Worm (Caenorhabditis elegans) whole organism, L1 larva: Measurements from ENCODE around the gene smf-1.
A peak's percentile ranks its signal among the peaks of the same experiment; 100 is the strongest.

Source experiments
- C16A3.4 ChIP-seq: fragments of 150-350 bp; optimal IDR thresholded peaks from 2 replicates; lab custom pipeline; 2014; ENCODE audit warnings: missing biosample characterization, missing genetic modification characterization
- ama-1 ChIP-seq: fragments of 150-350 bp; optimal IDR thresholded peaks from 2 replicates; lab custom pipeline; 2014
- blmp-1 ChIP-seq: fragments of 150-350 bp; optimal IDR thresholded peaks from 2 replicates; lab custom pipeline; 2014; ENCODE audit warnings: missing biosample characterization, missing genetic modification characterization
- ceh-90 ChIP-seq: sonication (generic microtip); optimal IDR thresholded peaks from 2 replicates; lab custom pipeline; 2016; ENCODE audit warnings: missing genetic modification characterization, missing compliant biosample characterization
- dpl-1 ChIP-seq, 3 experiments: fragments of 150-350 bp in 2 of 3; sonication (generic microtip) in 1 of 3; optimal IDR thresholded peaks; 2 replicates each; lab custom pipeline; 2014 to 2017; ENCODE audit warnings: missing biosample characterization in 3 of 3, missing genetic modification characterization in 3 of 3, missing genetic modification reagents in 3 of 3
- dsc-1 ChIP-seq: sonication (generic microtip); optimal IDR thresholded peaks from 2 replicates; lab custom pipeline; 2016; ENCODE audit warnings: mild to moderate bottlenecking, missing genetic modification characterization, missing compliant biosample characterization
- efl-1 ChIP-seq, 4 experiments: fragments of 150-350 bp; optimal IDR thresholded peaks in 3 of 4; peaks in 1 of 4; 1 replicate in 1 of 4; 2 replicates in 3 of 4; lab custom pipeline; 2014; ENCODE audit warnings: missing biosample characterization in 2 of 4, missing genetic modification characterization in 2 of 4, missing genetic modification reagents in 2 of 4
- egl-27 ChIP-seq, 2 experiments: fragments of 150-350 bp in 1 of 2; sonication (generic microtip); optimal IDR thresholded peaks; 3 replicates each; lab custom pipeline; 2017 to 2018; ENCODE audit warnings: missing biosample characterization in 2 of 2, missing genetic modification characterization in 2 of 2, missing genetic modification reagents in 2 of 2
- elt-2 ChIP-seq: sonication (generic microtip); optimal IDR thresholded peaks from 2 replicates; lab custom pipeline; 2016; ENCODE audit warnings: missing genetic modification characterization, mild to moderate bottlenecking, inconsistent platforms, missing compliant biosample characterization, missing genetic modification reagents
- elt-3 ChIP-seq, 6 experiments: fragments of 150-350 bp in 1 of 6; sonication (generic microtip); optimal IDR thresholded peaks; 2 replicates each; lab custom pipeline; 2017 to 2018; ENCODE audit warnings: missing biosample characterization in 6 of 6, missing genetic modification characterization in 6 of 6, inconsistent platforms in 1 of 6
- fkh-8 ChIP-seq: sonication (generic microtip); optimal IDR thresholded peaks from 2 replicates; lab custom pipeline; 2016; ENCODE audit warnings: mild to moderate bottlenecking, missing genetic modification characterization, missing compliant biosample characterization
- hlh-17 ChIP-seq: fragments of 200-800 bp; sonication (Bioruptor generic); optimal IDR thresholded peaks from 2 replicates; lab custom pipeline; 2018; ENCODE audit warnings: missing genetic modification characterization, mild to moderate bottlenecking, missing compliant biosample characterization, moderate library complexity, borderline replicate concordance
- jun-1 ChIP-seq: fragments of 150-350 bp; optimal IDR thresholded peaks from 2 replicates; lab custom pipeline; 2014; ENCODE audit warnings: missing biosample characterization, missing genetic modification reagents, missing genetic modification characterization
- lin-14 ChIP-seq: fragments of 200-800 bp; sonication (Bioruptor generic); optimal IDR thresholded peaks from 2 replicates; lab custom pipeline; 2018; ENCODE audit warnings: mild to moderate bottlenecking, missing genetic modification characterization, moderate library complexity, missing compliant biosample characterization
- lin-35 ChIP-seq, 2 experiments: fragments of 150-350 bp; optimal IDR thresholded peaks; 2 replicates each; lab custom pipeline; 2014; ENCODE audit warnings: missing biosample characterization in 2 of 2, missing genetic modification characterization in 2 of 2, missing genetic modification reagents in 2 of 2
- mdl-1 ChIP-seq, 2 experiments: fragments of 150-350 bp; optimal IDR thresholded peaks; 2 replicates each; lab custom pipeline; 2014 to 2017; ENCODE audit warnings: missing biosample characterization in 2 of 2, missing genetic modification characterization in 2 of 2, inconsistent platforms in 1 of 2
- mef-2 ChIP-seq: fragments of 150-350 bp; optimal IDR thresholded peaks from 2 replicates; lab custom pipeline; 2014; ENCODE audit warnings: missing biosample characterization, missing genetic modification characterization
- mep-1 ChIP-seq: fragments of 150-350 bp; optimal IDR thresholded peaks from 2 replicates; lab custom pipeline; 2014; ENCODE audit warnings: missing biosample characterization, missing genetic modification characterization
- nhr-11 ChIP-seq: fragments of 150-350 bp; optimal IDR thresholded peaks from 2 replicates; lab custom pipeline; 2014; ENCODE audit warnings: missing biosample characterization, missing genetic modification characterization
- nhr-20 ChIP-seq: sonication (generic microtip); optimal IDR thresholded peaks from 2 replicates; lab custom pipeline; 2016; ENCODE audit warnings: mild to moderate bottlenecking, missing genetic modification characterization, missing compliant biosample characterization
- nhr-71 ChIP-seq: sonication (generic microtip); optimal IDR thresholded peaks from 2 replicates; lab custom pipeline; 2016; ENCODE audit warnings: mild to moderate bottlenecking, missing genetic modification characterization, moderate library complexity, missing compliant biosample characterization
- nhr-85 ChIP-seq: sonication (generic microtip); peaks from one replicate; lab custom pipeline; 2016; ENCODE audit warnings: missing genetic modification characterization, inconsistent platforms, missing compliant biosample characterization
- pax-3 ChIP-seq: fragments of 200-800 bp; sonication (Bioruptor generic); optimal IDR thresholded peaks from 2 replicates; lab custom pipeline; 2018; ENCODE audit warnings: mild to moderate bottlenecking, missing genetic modification characterization, moderate library complexity, missing compliant biosample characterization
- rnt-1 ChIP-seq: sonication (generic microtip); optimal IDR thresholded peaks from 2 replicates; lab custom pipeline; 2016; ENCODE audit warnings: mild to moderate bottlenecking, missing genetic modification characterization, moderate library complexity, missing compliant biosample characterization
- sup-37 ChIP-seq: fragments of 200-800 bp; sonication (Bioruptor generic); optimal IDR thresholded peaks from 2 replicates; lab custom pipeline; 2018; ENCODE audit warnings: mild to moderate bottlenecking, missing genetic modification characterization, missing compliant biosample characterization
- swsn-7 ChIP-seq: sonication (generic microtip); optimal IDR thresholded peaks from 2 replicates; lab custom pipeline; 2016; ENCODE audit warnings: missing genetic modification characterization, missing compliant biosample characterization
- unc-130 ChIP-seq: fragments of 150-350 bp; optimal IDR thresholded peaks from 2 replicates; lab custom pipeline; 2017; ENCODE audit warnings: missing biosample characterization, missing genetic modification characterization, inconsistent platforms
- unc-30 ChIP-seq: sonication (generic microtip); optimal IDR thresholded peaks from 2 replicates; lab custom pipeline; 2017; ENCODE audit warnings: missing biosample characterization, missing genetic modification characterization
- unc-62 ChIP-seq: fragments of 150-350 bp; optimal IDR thresholded peaks from 2 replicates; lab custom pipeline; 2014; ENCODE audit warnings: missing biosample characterization, missing genetic modification reagents, missing genetic modification characterization

Gene smf-1

DNA sequence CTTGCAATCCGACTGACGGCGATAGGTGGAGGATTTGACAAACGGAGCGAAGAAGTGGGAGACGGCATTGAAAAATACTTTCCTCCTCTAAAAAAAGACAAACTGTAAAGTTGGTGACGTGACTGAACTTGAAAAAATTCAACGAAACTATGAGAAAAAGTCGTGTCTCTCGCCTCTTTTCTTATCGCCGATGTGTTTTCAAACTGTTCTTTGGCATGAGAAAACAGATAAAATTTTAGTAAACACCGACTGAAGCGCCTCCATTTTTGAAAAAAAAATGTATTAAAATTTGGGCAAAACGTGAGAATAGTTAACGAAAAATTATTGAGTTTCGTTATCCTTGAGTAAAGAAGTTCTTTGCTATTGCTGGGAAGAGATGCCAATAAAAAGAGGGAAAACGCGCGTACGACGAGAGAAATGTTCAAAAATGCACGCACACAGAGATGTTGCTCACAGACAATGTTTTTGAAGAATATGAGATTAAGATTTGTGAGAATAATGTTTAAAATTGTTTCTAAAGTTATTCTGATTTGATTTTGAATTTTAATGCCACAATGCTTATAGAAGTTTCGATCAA is 6.0 kb upstream of the smf-1 start:
- peak; percentile 54 for TF ChIP-seq nhr-85 (tag; lab: Kevin White, UChicago)
- no peak for TF ChIP-seq unc-30 (tag; lab: Kevin White, UChicago)
- no peak for TF ChIP-seq egl-27 (tag; optimal IDR thresholded peaks at IDR 0.05; lab: Kevin White, UChicago)
- no peak for TF ChIP-seq rnt-1 (tag; lab: Kevin White, UChicago)
- no peak for TF ChIP-seq nhr-11
- peak; percentile 0 for TF ChIP-seq blmp-1 (tag; lab: Kevin White, UChicago)
- peak; percentile 6 for TF ChIP-seq mep-1 (tag; lab: Kevin White, UChicago)
- TF ChIP-seq elt-3 (tag; optimal IDR thresholded peaks at IDR 0.05; lab: Kevin White, UChicago) = peak in 2 of 6 experiments; percentile 12 to 38
- peak in 1 of 2 experiments; percentile 30 for TF ChIP-seq lin-35 (GFP tag; optimal IDR thresholded peaks at IDR 0.05; lab: Kevin White, UChicago)
- peak; percentile 51 for TF ChIP-seq lin-14 (GFP tag; lab: Kevin White, UChicago)
- TF ChIP-seq elt-2 = peak; percentile 28
- peak; percentile 3 for TF ChIP-seq nhr-71 (tag; lab: Kevin White, UChicago)
- TF ChIP-seq, all 84 proteins: peak for 8

DNA sequence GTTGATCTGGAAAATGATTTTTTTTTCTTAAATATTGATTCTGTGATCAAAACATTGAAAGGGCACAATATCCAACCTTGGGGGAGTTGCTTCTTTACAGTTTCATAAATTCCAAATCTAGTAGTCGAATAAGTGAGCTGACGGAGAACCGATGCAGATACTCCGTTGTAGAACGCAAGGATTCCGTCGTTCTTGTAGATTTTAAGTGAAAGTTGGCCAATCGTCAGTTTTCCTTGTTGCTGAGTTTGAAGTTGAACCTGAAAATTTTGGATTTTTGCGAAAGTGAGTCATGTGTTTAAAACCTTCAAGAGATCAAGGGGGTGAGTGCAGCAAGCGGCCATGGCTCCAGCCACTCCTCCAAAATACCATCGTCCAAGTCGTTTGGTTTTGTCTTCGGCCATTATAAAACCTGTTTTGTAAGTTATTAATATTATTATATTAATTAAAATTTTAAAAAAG is 2.4 kb upstream of the smf-1 start, which contains the start of gene slc-25A10:
TSS of gene slc-25A10 (minus strand) at position 409 of the 459 bp plus-strand sequence.
- TF ChIP-seq elt-3 (tag; optimal IDR thresholded peaks at IDR 0.05; lab: Kevin White, UChicago) = no peak
- TF ChIP-seq mdl-1 (tag; optimal IDR thresholded peaks at IDR 0.05; lab: Kevin White, UChicago) = peak in 1 of 2 experiments; percentile 31
- TF ChIP-seq ama-1 (lab: Kevin White, UChicago) = peak; percentile 42

DNA sequence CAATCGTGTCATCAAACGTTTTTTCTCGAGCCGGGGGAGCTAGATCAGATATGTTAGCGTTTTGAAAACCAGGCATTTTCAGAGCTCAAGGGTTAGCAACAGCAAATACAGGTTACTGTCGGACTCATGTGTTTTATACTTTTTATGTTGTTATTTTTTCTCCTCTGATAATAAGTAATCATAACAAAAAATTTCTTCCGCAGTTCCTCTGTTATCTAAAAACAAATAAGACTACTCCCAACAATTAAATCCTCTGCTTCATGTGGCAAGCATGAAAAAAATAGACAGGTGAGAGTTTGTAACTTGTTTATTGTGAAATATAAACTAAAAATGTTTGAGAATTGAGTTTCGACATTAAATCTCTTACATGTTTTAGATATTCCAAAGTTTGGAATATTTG is 4.3 kb downstream of the smf-1 start, which contains the start of gene smf-2:
TSS of gene smf-2 (minus strand) at position 101 of the 400 bp plus-strand sequence.
- TF ChIP-seq dpl-1 (GFP tag; optimal IDR thresholded peaks at IDR 0.05; lab: Kevin White, UChicago) = no peak
- no peak for TF ChIP-seq unc-130 (tag; lab: Kevin White, UChicago)
- no peak for TF ChIP-seq lin-35 (GFP tag; optimal IDR thresholded peaks at IDR 0.05; lab: Kevin White, UChicago)
- TF ChIP-seq C16A3.4 (tag; lab: Kevin White, UChicago) = no peak
- TF ChIP-seq unc-62 (GFP tag; lab: Kevin White, UChicago) = no peak
- no peak for TF ChIP-seq nhr-20 (tag; lab: Kevin White, UChicago)
- TF ChIP-seq jun-1 (tag; lab: Kevin White, UChicago) = no peak
- TF ChIP-seq ama-1 (lab: Kevin White, UChicago) = no peak
- no peak for TF ChIP-seq lin-14 (GFP tag; lab: Kevin White, UChicago)
- TF ChIP-seq swsn-7 (tag; lab: Kevin White, UChicago) = no peak
- TF ChIP-seq sup-37 (GFP tag; lab: Kevin White, UChicago) = no peak
- no peak for TF ChIP-seq efl-1 (optimal IDR thresholded peaks at IDR 0.05; lab: Kevin White, UChicago)
- no peak for TF ChIP-seq efl-1 (GFP tag; optimal IDR thresholded peaks at IDR 0.05 in 1 of 2; lab: Kevin White, UChicago)
- TF ChIP-seq hlh-17 (GFP tag; lab: Kevin White, UChicago) = no peak
- TF ChIP-seq dsc-1 (tag; lab: Kevin White, UChicago) = no peak
- TF ChIP-seq mdl-1 (tag; optimal IDR thresholded peaks at IDR 0.05; lab: Kevin White, UChicago) = no peak
- TF ChIP-seq mef-2 (tag; lab: Kevin White, UChicago) = no peak
- no peak for TF ChIP-seq nhr-85 (tag; lab: Kevin White, UChicago)
- TF ChIP-seq elt-3 (tag; optimal IDR thresholded peaks at IDR 0.05; lab: Kevin White, UChicago) = no peak
- TF ChIP-seq unc-30 (tag; lab: Kevin White, UChicago) = no peak
- TF ChIP-seq, all 84 proteins: peak for 0

DNA sequence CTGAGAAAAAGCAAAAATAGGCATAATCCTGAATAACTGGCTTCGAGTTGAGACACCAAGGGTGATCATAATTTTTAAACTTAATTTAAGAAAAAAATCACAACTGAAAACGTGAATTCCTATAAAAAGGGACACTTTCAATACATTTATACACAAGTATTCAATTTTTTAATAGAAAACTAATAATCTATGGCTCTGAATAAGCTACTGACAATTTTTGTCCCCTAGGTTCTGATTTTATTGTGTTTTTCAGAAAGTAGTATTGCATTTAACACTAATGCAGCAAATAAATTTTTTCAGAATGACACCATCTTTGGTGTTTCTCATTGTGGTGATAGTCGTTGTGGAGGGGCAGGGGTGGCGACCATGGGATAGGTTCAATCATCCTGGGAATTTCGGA is 9.6 kb downstream of the smf-1 start, which contains the start of gene nas-11:
TSS of gene nas-11 (plus strand) at position 301 of the 400 bp plus-strand sequence.
- TF ChIP-seq efl-1 (optimal IDR thresholded peaks at IDR 0.05; lab: Kevin White, UChicago) (no peak), efl-1 (GFP tag; optimal IDR thresholded peaks at IDR 0.05 in 1 of 2; lab: Kevin White, UChicago) (peak in 1 of 2 experiments; percentile 77), ceh-90 (no peak)

DNA sequence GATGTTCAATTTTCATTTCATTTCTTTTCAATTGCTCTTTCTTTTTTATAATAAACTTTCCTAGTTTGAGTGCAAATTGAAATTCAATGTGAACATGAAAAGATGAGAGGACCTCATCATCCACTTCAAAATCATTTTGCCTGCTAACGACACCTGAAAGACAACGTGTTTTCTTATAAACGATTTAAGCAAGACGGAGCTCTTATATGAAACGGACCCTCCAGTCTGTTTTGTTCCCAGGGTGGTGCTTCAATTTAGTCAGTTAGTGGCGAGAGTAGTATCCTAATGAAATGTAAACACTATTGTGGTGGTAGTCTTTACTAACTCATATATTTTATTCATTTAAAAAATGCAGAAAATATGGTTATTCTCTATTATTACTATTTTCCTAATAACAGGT is 13.6 kb downstream of the smf-1 start, which contains the start of gene acr-3:
TSS of gene acr-3 (plus strand) at position 301 of the 400 bp plus-strand sequence.
- TF ChIP-seq pax-3 (tag; lab: Kevin White, UChicago) = no peak
- TF ChIP-seq mef-2 (tag; lab: Kevin White, UChicago) = no peak
- TF ChIP-seq elt-2 = no peak
- TF ChIP-seq fkh-8 (tag; lab: Kevin White, UChicago) = no peak
- TF ChIP-seq C16A3.4 (tag; lab: Kevin White, UChicago) = no peak
